Fruit fly (Drosophila melanogaster) whole organism, embryonic: ENCODE results near the gene CG5235.

ENCODE experiments used
- Adf1 ChIP-seq: fragments of 200-800 bp; sonication (Bioruptor generic); IDR thresholded peaks from 2 replicates; pipeline ENCODE4 v1.3.6; 2022; ENCODE audit warnings: missing biosample characterization, missing genetic modification characterization
- Asciz ChIP-seq: fragments of 200-800 bp; sonication (Bioruptor generic); optimal IDR thresholded peaks from 2 replicates; lab custom pipeline; 2017; ENCODE audit warnings: missing biosample characterization, mild to moderate bottlenecking, missing genetic modification characterization, missing genetic modification reagents
- Atf6 ChIP-seq: fragments of 200-800 bp; sonication (Bioruptor generic); IDR thresholded peaks from 2 replicates; pipeline ENCODE4 v1.3.6; 2022; ENCODE audit warnings: missing biosample characterization, missing genetic modification characterization
- CG10147 ChIP-seq: fragments of 200-800 bp; sonication (Bioruptor generic); optimal IDR thresholded peaks from 2 replicates; lab custom pipeline; 2019; ENCODE audit warnings: missing biosample characterization, mild to moderate bottlenecking, missing genetic modification characterization, moderate library complexity
- CG10366 ChIP-seq: fragments of 200-800 bp; sonication (Bioruptor generic); IDR thresholded peaks from 2 replicates; pipeline ENCODE4 v1.3.6; 2022; ENCODE audit warnings: missing biosample characterization, missing genetic modification characterization
- CG11247 ChIP-seq: fragments of 200-800 bp; sonication (Bioruptor generic); IDR thresholded peaks from 2 replicates; pipeline ENCODE4 v1.3.6; 2022; ENCODE audit warnings: missing biosample characterization, missing genetic modification characterization
- CG11696 ChIP-seq: fragments of 200-800 bp; sonication (Bioruptor generic); IDR thresholded peaks from 2 replicates; pipeline ENCODE4 v1.3.6; 2022; ENCODE audit warnings: missing biosample characterization, missing genetic modification characterization
- CG11723 ChIP-seq: fragments of 200-800 bp; sonication (Bioruptor generic); optimal IDR thresholded peaks from 2 replicates; lab custom pipeline; 2017; ENCODE audit warnings: missing biosample characterization, mild to moderate bottlenecking, missing genetic modification characterization
- CG1233 ChIP-seq: fragments of 200-800 bp; sonication (Bioruptor generic); optimal IDR thresholded peaks from 4 replicates; lab custom pipeline; 2018; ENCODE audit warnings: missing biosample characterization, mild to moderate bottlenecking, missing genetic modification characterization
- CG13296 ChIP-seq: fragments of 200-800 bp; sonication (Bioruptor generic); optimal IDR thresholded peaks from 3 replicates; lab custom pipeline; 2018; ENCODE audit warnings: missing biosample characterization, mild to moderate bottlenecking, missing genetic modification characterization
- CG1529 ChIP-seq: fragments of 200-800 bp; sonication (Bioruptor generic); optimal IDR thresholded peaks from 3 replicates; lab custom pipeline; 2018; ENCODE audit warnings: missing biosample characterization, missing genetic modification characterization
- CG1602 ChIP-seq: fragments of 200-800 bp; sonication (Bioruptor generic); optimal IDR thresholded peaks from 3 replicates; lab custom pipeline; 2016; ENCODE audit warnings: missing biosample characterization, missing genetic modification characterization
- CG17361 ChIP-seq: fragments of 200-800 bp; sonication (Bioruptor generic); IDR thresholded peaks from 3 replicates; pipeline ENCODE4 v1.3.6; 2022; ENCODE audit warnings: missing biosample characterization, missing genetic modification characterization
- CG1792 ChIP-seq: fragments of 200-800 bp; sonication (Bioruptor generic); optimal IDR thresholded peaks from 2 replicates; lab custom pipeline; 2016; ENCODE audit warnings: missing biosample characterization, missing genetic modification characterization
- CG18262 ChIP-seq: fragments of 200-800 bp; optimal IDR thresholded peaks from 3 replicates; lab custom pipeline; 2019; ENCODE audit warnings: missing biosample characterization, mild to moderate bottlenecking, missing genetic modification characterization, moderate library complexity
- CG31224 ChIP-seq: fragments of 200-800 bp; sonication (Bioruptor generic); IDR thresholded peaks from 2 replicates; pipeline ENCODE4 v1.3.6; 2022; ENCODE audit warnings: missing biosample characterization, missing genetic modification characterization
- CG3163 ChIP-seq: fragments of 200-800 bp; sonication (Bioruptor generic); optimal IDR thresholded peaks from 3 replicates; lab custom pipeline; 2016; ENCODE audit warnings: missing biosample characterization, missing genetic modification characterization
- CG4707 ChIP-seq: fragments of 200-800 bp; sonication (Bioruptor generic); optimal IDR thresholded peaks from 2 replicates; lab custom pipeline; 2018; ENCODE audit warnings: missing biosample characterization, mild to moderate bottlenecking, missing genetic modification characterization, moderate library complexity
- CG4730 ChIP-seq: fragments of 200-800 bp; sonication (Bioruptor generic); IDR thresholded peaks from 2 replicates; pipeline ENCODE4 v1.3.6; 2022; ENCODE audit warnings: missing biosample characterization, missing genetic modification characterization
- CG8281 ChIP-seq: fragments of 200-800 bp; sonication (Bioruptor generic); optimal IDR thresholded peaks from 2 replicates; lab custom pipeline; 2018; ENCODE audit warnings: missing biosample characterization, mild to moderate bottlenecking, missing genetic modification characterization, moderate library complexity
- CG8765 ChIP-seq: fragments of 200-800 bp; sonication (Bioruptor generic); IDR thresholded peaks from 2 replicates; pipeline ENCODE4 v1.3.6; 2022; ENCODE audit warnings: missing biosample characterization, missing genetic modification characterization
- CG9727 ChIP-seq: fragments of 200-800 bp; sonication (Bioruptor generic); optimal IDR thresholded peaks from 3 replicates; lab custom pipeline; 2017; ENCODE audit warnings: missing biosample characterization, mild to moderate bottlenecking, missing genetic modification characterization
- Dek ChIP-seq: fragments of 200-800 bp; sonication (Bioruptor generic); optimal IDR thresholded peaks from 3 replicates; lab custom pipeline; 2019; ENCODE audit warnings: missing biosample characterization, mild to moderate bottlenecking, missing genetic modification characterization, moderate library complexity
- E2f1 ChIP-seq: fragments of 200-800 bp; sonication (Bioruptor generic); IDR thresholded peaks from 2 replicates; pipeline ENCODE4 v1.3.6; 2022; ENCODE audit warnings: missing biosample characterization, missing genetic modification characterization
- E2f2 ChIP-seq: fragments of 200-800 bp; sonication (Bioruptor generic); IDR thresholded peaks from 2 replicates; pipeline ENCODE4 v1.3.6; 2022; ENCODE audit warnings: missing biosample characterization, missing genetic modification characterization
- Eip74EF ChIP-seq, 2 experiments: fragments of 200-800 bp in 1 of 2; fragments of >200 bp in 1 of 2; sonication (Bioruptor generic) in 1 of 2; optimal IDR thresholded peaks; 2 replicates each; lab custom pipeline; 2017 to 2019; ENCODE audit warnings: missing biosample characterization in 2 of 2, missing genetic modification characterization in 2 of 2, mild to moderate bottlenecking in 1 of 2, moderate library complexity in 1 of 2
- Fer3 ChIP-seq: fragments of 200-800 bp; sonication (Bioruptor generic); optimal IDR thresholded peaks from 2 replicates; lab custom pipeline; 2018; ENCODE audit warnings: missing biosample characterization, mild to moderate bottlenecking, missing genetic modification characterization, moderate library complexity
- HHEX ChIP-seq: fragments of 200-800 bp; sonication (Bioruptor generic); optimal IDR thresholded peaks from 3 replicates; lab custom pipeline; 2017; ENCODE audit warnings: missing biosample characterization, mild to moderate bottlenecking, missing genetic modification characterization, missing genetic modification reagents
- HLH4C ChIP-seq: fragments of 200-800 bp; sonication (Bioruptor generic); IDR thresholded peaks from 3 replicates; pipeline ENCODE4 v1.3.6; 2022; ENCODE audit warnings: missing biosample characterization, missing genetic modification characterization; ENCODE audit not compliant: partially characterized antibody
- HmgD ChIP-seq: fragments of 200-800 bp; sonication (Bioruptor generic); optimal IDR thresholded peaks from 3 replicates; lab custom pipeline; 2016; ENCODE audit warnings: missing biosample characterization, missing genetic modification characterization
- Sry-δ ChIP-seq: fragments of 200-800 bp; sonication (Bioruptor generic); optimal IDR thresholded peaks from 2 replicates; lab custom pipeline; 2016; ENCODE audit warnings: missing biosample characterization, missing genetic modification characterization
- abd-A ChIP-seq: fragments of 200-800 bp; sonication (Bioruptor generic); optimal IDR thresholded peaks from 3 replicates; lab custom pipeline; 2019; ENCODE audit warnings: missing biosample characterization, mild to moderate bottlenecking, missing genetic modification characterization, moderate library complexity
- bsh ChIP-seq, 2 experiments: fragments of 200-800 bp; sonication (Bioruptor generic); optimal IDR thresholded peaks; 2 replicates each; lab custom pipeline; 2017 to 2018; ENCODE audit warnings: mild to moderate bottlenecking in 2 of 2, missing biosample characterization in 2 of 2, missing genetic modification characterization in 2 of 2, moderate library complexity in 1 of 2
- chinmo ChIP-seq: fragments of 200-800 bp; sonication (Bioruptor generic); IDR thresholded peaks from 4 replicates; pipeline ENCODE4 v1.3.6; 2022; ENCODE audit warnings: missing biosample characterization, missing genetic modification characterization; ENCODE audit not compliant: partially characterized antibody
- crc ChIP-seq: fragments of 200-800 bp; sonication (Bioruptor generic); optimal IDR thresholded peaks from 2 replicates; lab custom pipeline; 2016; ENCODE audit warnings: missing biosample characterization, missing genetic modification characterization
- dan ChIP-seq: fragments of 200-800 bp; sonication (Bioruptor generic); IDR thresholded peaks from 2 replicates; pipeline ENCODE4 v1.3.6; 2022; ENCODE audit warnings: missing biosample characterization, missing genetic modification characterization
- dm ChIP-seq: fragments of 200-800 bp; sonication (Bioruptor generic); optimal IDR thresholded peaks from 3 replicates; lab custom pipeline; 2016; ENCODE audit warnings: missing biosample characterization, missing genetic modification characterization
- dmrt99B ChIP-seq: fragments of 200-800 bp; sonication (Bioruptor generic); optimal IDR thresholded peaks from 2 replicates; lab custom pipeline; 2018; ENCODE audit warnings: missing biosample characterization, mild to moderate bottlenecking, missing genetic modification characterization, moderate library complexity
- esg ChIP-seq: fragments of 200-800 bp; sonication (Bioruptor generic); conservative IDR thresholded peaks from 2 replicates; pipeline ENCODE4 v1.3.6; 2022; ENCODE audit warnings: missing biosample characterization, missing genetic modification characterization
- grn ChIP-seq: fragments of 200-800 bp; sonication (Bioruptor generic); optimal IDR thresholded peaks from 3 replicates; lab custom pipeline; 2017; ENCODE audit warnings: missing biosample characterization, missing genetic modification characterization
- hkb ChIP-seq, 2 experiments: fragments of 200-800 bp in 1 of 2; fragments of >200 bp in 1 of 2; sonication (Bioruptor generic) in 1 of 2; IDR thresholded peaks in 1 of 2; optimal IDR thresholded peaks in 1 of 2; 2 replicates each; pipeline versions ENCODE4 v1.3.6 to Lab custom; 2017 to 2022; ENCODE audit warnings: missing biosample characterization in 1 of 2, missing genetic modification characterization in 1 of 2
- inv ChIP-seq: fragments of 200-800 bp; sonication (Bioruptor generic); IDR thresholded peaks from 2 replicates; pipeline ENCODE4 v1.3.6; 2022; ENCODE audit warnings: missing biosample characterization, missing genetic modification characterization; ENCODE audit not compliant: partially characterized antibody
- mirr ChIP-seq: fragments of 200-800 bp; sonication (Bioruptor generic); optimal IDR thresholded peaks from 3 replicates; lab custom pipeline; 2018; ENCODE audit warnings: missing biosample characterization, mild to moderate bottlenecking, missing genetic modification characterization
- nerfin-1 ChIP-seq: fragments of 200-800 bp; sonication (Bioruptor generic); optimal IDR thresholded peaks from 3 replicates; lab custom pipeline; 2019; ENCODE audit warnings: missing biosample characterization, mild to moderate bottlenecking, missing genetic modification characterization, moderate library complexity
- nmo ChIP-seq: fragments of 200-800 bp; sonication (Bioruptor generic); optimal IDR thresholded peaks from 2 replicates; lab custom pipeline; 2018; ENCODE audit warnings: missing biosample characterization, mild to moderate bottlenecking, missing genetic modification characterization, moderate library complexity
- onecut ChIP-seq: fragments of 200-800 bp; sonication (Bioruptor generic); IDR thresholded peaks from 2 replicates; pipeline ENCODE4 v1.3.6; 2022; ENCODE audit warnings: missing biosample characterization, missing genetic modification characterization
- slou ChIP-seq: fragments of 200-800 bp; sonication (Bioruptor generic); optimal IDR thresholded peaks from 3 replicates; lab custom pipeline; 2016; ENCODE audit warnings: missing biosample characterization, missing genetic modification characterization
- trem ChIP-seq: fragments of 200-800 bp; optimal IDR thresholded peaks from 3 replicates; lab custom pipeline; 2019; ENCODE audit warnings: missing biosample characterization, mild to moderate bottlenecking, missing genetic modification characterization, moderate library complexity
- trh ChIP-seq: fragments of 200-800 bp; sonication (Bioruptor generic); optimal IDR thresholded peaks from 2 replicates; lab custom pipeline; 2016; ENCODE audit warnings: missing biosample characterization, missing genetic modification characterization
- ttk ChIP-seq: fragments of 200-800 bp; sonication (Bioruptor generic); IDR thresholded peaks from 2 replicates; pipeline ENCODE4 v2.1.2; 2022; ENCODE audit warnings: missing biosample characterization, missing genetic modification characterization
- zfh2 ChIP-seq: fragments of 200-800 bp; sonication (Bioruptor generic); optimal IDR thresholded peaks from 2 replicates; lab custom pipeline; 2016; ENCODE audit warnings: missing biosample characterization, missing genetic modification characterization

CG5235 gene

dm6 chr3L:16090330-16090803 is at the start of gene CG5235, which contains the start of gene ClC-c (continued):
- TF ChIP-seq nerfin-1 (tag; lab: Kevin White, UChicago) (no peak), CG3163 (GFP tag; lab: Kevin White, UChicago) (no peak), nmo (GFP tag; lab: Kevin White, UChicago) (peak; percentile 26), CG11723 (no peak), CG4707 (no peak), HLH4C (GFP tag; lab: Robert Waterston, UW) (peak; percentile 84), zfh2 (GFP tag; lab: Kevin White, UChicago) (no peak), chinmo (GFP tag; lab: Robert Waterston, UW) (peak; percentile 86; the same call in 2 of the 4 replicates), Asciz (GFP tag; lab: Kevin White, UChicago) (no peak), ttk (GFP tag; lab: Robert Waterston, UW) (no peak), trem (tag; lab: Kevin White, UChicago) (peak; percentile 45), inv (peak; percentile 74), CG9727 (GFP tag; lab: Kevin White, UChicago) (no peak), CG11247 (GFP tag; lab: Robert Waterston, UW) (no peak), Adf1 (GFP tag; lab: Robert Waterston, UW) (peak; percentile 97), E2f1 (no peak), E2f2 (GFP tag; lab: Robert Waterston, UW) (peak; percentile 78), trh (no peak), CG31224 (no peak), CG10147 (no peak), CG10366 (no peak), slou (GFP tag; lab: Kevin White, UChicago) (no peak), CG1602 (no peak), bsh (GFP tag; optimal IDR thresholded peaks at IDR 0.05; lab: Kevin White, UChicago) (no peak), grn (GFP tag; lab: Kevin White, UChicago) (no peak), HmgD (peak; percentile 60), hkb (optimal IDR thresholded peaks at IDR 0.05; lab: Kevin White, UChicago) (no peak), hkb (GFP tag; IDR thresholded peaks at IDR 0.05; lab: Robert Waterston, UW) (no peak), onecut (GFP tag; lab: Robert Waterston, UW) (no peak), abd-A (tag; lab: Kevin White, UChicago) (no peak), HHEX (GFP tag; lab: Kevin White, UChicago) (no peak), Atf6 (GFP tag; lab: Robert Waterston, UW) (0 out of 2 replicates have a peak, but pooled peaks have one; percentile 34), CG8765 (no peak), mirr (GFP tag; lab: Kevin White, UChicago) (no peak), dmrt99B (tag; lab: Kevin White, UChicago) (no peak), Sry-δ (GFP tag; lab: Kevin White, UChicago) (peak; percentile 66), dan (GFP tag; lab: Robert Waterston, UW) (no peak), Eip74EF (GFP tag; optimal IDR thresholded peaks at IDR 0.05; lab: Kevin White, UChicago) (no peak), CG11696 (no peak), CG18262 (tag; lab: Kevin White, UChicago) (no peak), CG8281 (tag; lab: Kevin White, UChicago) (no peak), CG1792 (GFP tag; lab: Kevin White, UChicago) (no peak), esg (no peak), Fer3 (no peak), crc (GFP tag; lab: Kevin White, UChicago) (no peak), CG1529 (GFP tag; lab: Kevin White, UChicago) (no peak), CG1233 (GFP tag; lab: Kevin White, UChicago) (no peak), Dek (tag; lab: Kevin White, UChicago) (no peak), CG17361 (GFP tag; lab: Robert Waterston, UW) (no peak), CG13296 (GFP tag; lab: Kevin White, UChicago) (no peak), CG4730 (no peak), dm (no peak)
